Fruit fly (Drosophila melanogaster): ENCODE results near the gene CG10903.

Gene CG10903

dm6 chr3R:8037896-8038295 lies 7.7 kb downstream of the CG10903 start:
- TF ChIP-seq gem (tag; optimal IDR thresholded peaks at IDR 0.05) (peak; percentile 32), unpg (GFP tag; optimal IDR thresholded peaks at IDR 0.05) (peak; percentile 9), CG6254 (GFP tag; optimal IDR thresholded peaks at IDR 0.05) (peak; percentile 9), CG17328 (GFP tag; IDR thresholded peaks at IDR 0.05) (peak; percentile 27; the same call in 1 of the 2 replicates), Xrp1 (GFP tag; IDR thresholded peaks at IDR 0.05) (peak; percentile 47; the same call in 1 of the 2 replicates), zen2 (GFP tag; IDR thresholded peaks at IDR 0.05; ENCODE audit: partially characterized antibody) (no peak), Rx (GFP tag; IDR thresholded peaks at IDR 0.05) (peak; percentile 36; the same call in 1 of the 2 replicates), CG1024 (GFP tag; IDR thresholded peaks at IDR 0.05) (peak; percentile 55), CG8281 (tag; optimal IDR thresholded peaks at IDR 0.05) (no peak), CG7839 (tag; optimal IDR thresholded peaks at IDR 0.05) (peak; percentile 3), CG31441 (GFP tag; IDR thresholded peaks at IDR 0.05) (peak; percentile 41; the same call in 1 of the 2 replicates), sd (tag; optimal IDR thresholded peaks at IDR 0.05) (no peak), ATbp (GFP tag; optimal IDR thresholded peaks at IDR 0.05) (peak; percentile 13), tap (tag; optimal IDR thresholded peaks at IDR 0.05) (peak; percentile 5), CG17829 (tag; optimal IDR thresholded peaks at IDR 0.05) (peak; percentile 20), Ravus (GFP tag; IDR thresholded peaks at IDR 0.05) (no peak), sim (GFP tag; IDR thresholded peaks at IDR 0.05) (0 out of 2 replicates have a peak, but pooled peaks have one; percentile 48), Dek (tag; optimal IDR thresholded peaks at IDR 0.05) (no peak), E2f1 (GFP tag; IDR thresholded peaks at IDR 0.05) (peak; percentile 7; the same call in 1 of the 2 replicates), Drgx (GFP tag; IDR thresholded peaks at IDR 0.05) (peak; percentile 81), CG5245 (GFP tag; optimal IDR thresholded peaks at IDR 0.05) (peak; percentile 8), ind (GFP tag; optimal IDR thresholded peaks at IDR 0.05) (peak; percentile 6), BtbVII (GFP tag; optimal IDR thresholded peaks at IDR 0.05) (no peak), Poxn (GFP tag; IDR thresholded peaks at IDR 0.05) (no peak), odd (GFP tag; optimal IDR thresholded peaks at IDR 0.05) (no peak), CG11456 (GFP tag; IDR thresholded peaks at IDR 0.05) (no peak), Atf3 (GFP tag; optimal IDR thresholded peaks at IDR 0.05) (no peak), CG30020 (tag; optimal IDR thresholded peaks at IDR 0.05) (no peak), BEAF-32 (GFP tag; optimal IDR thresholded peaks at IDR 0.05) (no peak), unc-4 (GFP tag; IDR thresholded peaks at IDR 0.05; ENCODE audit: partially characterized antibody) (no peak), chif (GFP tag; optimal IDR thresholded peaks at IDR 0.05) (no peak), ems (GFP tag; optimal IDR thresholded peaks at IDR 0.05) (no peak), CG10979 (tag; optimal IDR thresholded peaks at IDR 0.05) (peak; percentile 60), tin (GFP tag; optimal IDR thresholded peaks at IDR 0.05) (peak; percentile 15), CG13287 (GFP tag; IDR thresholded peaks at IDR 0.05; ENCODE audit: partially characterized antibody) (no peak), CG17359 (tag; optimal IDR thresholded peaks at IDR 0.05) (peak; percentile 17), sisA (GFP tag; IDR thresholded peaks at IDR 0.05) (peak; percentile 41), Blimp-1 (GFP tag; optimal IDR thresholded peaks at IDR 0.05) (peak; percentile 77), toy (GFP tag; IDR thresholded peaks at IDR 0.05) (no peak), h (optimal IDR thresholded peaks at IDR 0.05) (no peak), fd96Cb (tag; optimal IDR thresholded peaks at IDR 0.05) (peak; percentile 39), twi (tag; optimal IDR thresholded peaks at IDR 0.05) (no peak), Doc3 (GFP tag; IDR thresholded peaks at IDR 0.05; ENCODE audit: partially characterized antibody) (no peak), H2.0 (GFP tag; IDR thresholded peaks at IDR 0.05) (peak; percentile 12; the same call in 1 of the 2 replicates), CG1603 (tag; optimal IDR thresholded peaks at IDR 0.05) (peak; percentile 45), zen (tag; optimal IDR thresholded peaks at IDR 0.05) (peak; percentile 8), sens (GFP tag) (peak; percentile 75), Atf6 (GFP tag; IDR thresholded peaks at IDR 0.05) (no peak), ara (GFP tag; IDR thresholded peaks at IDR 0.05) (peak; percentile 43), Ssrp (tag; optimal IDR thresholded peaks at IDR 0.05) (peak; percentile 10), B-H2 (GFP tag; optimal IDR thresholded peaks at IDR 0.05) (no peak)
